Worm (Caenorhabditis elegans) whole organism, late embryonic: ENCODE data around the gene F15H10.9.

Experiments used
- F13H6.1 ChIP-seq: sonication (generic microtip); optimal IDR thresholded peaks from 2 replicates; lab custom pipeline; 2016; ENCODE audit warnings: missing genetic modification characterization, missing compliant biosample characterization
- K02D7.2 ChIP-seq: sonication (generic microtip); optimal IDR thresholded peaks from 2 replicates; lab custom pipeline; 2017; ENCODE audit warnings: mild to moderate bottlenecking, missing genetic modification characterization, missing compliant biosample characterization
- T23F11.4 ChIP-seq: fragments of 200-800 bp; sonication (Bioruptor generic); optimal IDR thresholded peaks from 2 replicates; lab custom pipeline; 2018; ENCODE audit warnings: mild to moderate bottlenecking, missing genetic modification characterization, missing compliant biosample characterization
- ahr-1 ChIP-seq: sonication (generic microtip); optimal IDR thresholded peaks from 2 replicates; lab custom pipeline; 2016; ENCODE audit warnings: missing genetic modification characterization, missing compliant biosample characterization
- ama-1 ChIP-seq: fragments of 150-350 bp; optimal IDR thresholded peaks from 2 replicates; lab custom pipeline; 2014
- ceh-14 ChIP-seq: sonication (generic microtip); optimal IDR thresholded peaks from 2 replicates; lab custom pipeline; 2016; ENCODE audit warnings: missing genotype, missing genetic modification characterization, missing compliant biosample characterization
- ceh-2 ChIP-seq: sonication (generic microtip); optimal IDR thresholded peaks from 2 replicates; lab custom pipeline; 2016; ENCODE audit warnings: missing genotype, missing genetic modification characterization, missing compliant biosample characterization
- ceh-22 ChIP-seq: sonication (generic microtip); optimal IDR thresholded peaks from 2 replicates; lab custom pipeline; 2017; ENCODE audit warnings: missing biosample characterization, missing genetic modification characterization
- ceh-30 ChIP-seq: fragments of 150-350 bp; optimal IDR thresholded peaks from 2 replicates; lab custom pipeline; 2014; ENCODE audit warnings: missing biosample characterization, missing genetic modification characterization
- ceh-31 ChIP-seq: sonication (generic microtip); optimal IDR thresholded peaks from 2 replicates; lab custom pipeline; 2016; ENCODE audit warnings: missing genetic modification characterization, missing compliant biosample characterization
- ceh-34 ChIP-seq: sonication (generic microtip); optimal IDR thresholded peaks from 2 replicates; lab custom pipeline; 2016; ENCODE audit warnings: mild to moderate bottlenecking, missing genetic modification characterization, missing compliant biosample characterization
- ceh-45 ChIP-seq: fragments of 200-800 bp; sonication (Bioruptor generic); IDR thresholded peaks from 2 replicates; pipeline ENCODE4 v1.3.6; 2022; ENCODE audit warnings: missing genetic modification reagents, missing genetic modification characterization, missing compliant biosample characterization
- che-1 ChIP-seq: sonication (generic microtip); optimal IDR thresholded peaks from 2 replicates; lab custom pipeline; 2016; ENCODE audit warnings: mild to moderate bottlenecking, missing genetic modification characterization, missing compliant biosample characterization
- dve-1 ChIP-seq: sonication (generic microtip); optimal IDR thresholded peaks from 2 replicates; lab custom pipeline; 2017; ENCODE audit warnings: antibody characterized with exemption, mild to moderate bottlenecking, missing genetic modification characterization, missing compliant biosample characterization
- elt-4 ChIP-seq: sonication (generic microtip); optimal IDR thresholded peaks from 2 replicates; lab custom pipeline; 2016; ENCODE audit warnings: missing genetic modification characterization, missing compliant biosample characterization
- ets-4 ChIP-seq: sonication (generic microtip); optimal IDR thresholded peaks from 2 replicates; lab custom pipeline; 2016; ENCODE audit warnings: missing genetic modification characterization, missing compliant biosample characterization
- eyg-1 ChIP-seq: sonication (generic microtip); optimal IDR thresholded peaks from 2 replicates; lab custom pipeline; 2016; ENCODE audit warnings: missing genotype, missing genetic modification characterization, missing compliant biosample characterization
- fax-1 ChIP-seq: sonication (generic microtip); optimal IDR thresholded peaks from 2 replicates; lab custom pipeline; 2016; ENCODE audit warnings: missing genotype, missing genetic modification characterization, missing compliant biosample characterization
- fkh-6 ChIP-seq: sonication (generic microtip); optimal IDR thresholded peaks from 2 replicates; lab custom pipeline; 2016; ENCODE audit warnings: missing genetic modification characterization, missing compliant biosample characterization
- hlh-13 ChIP-seq: fragments of 200-800 bp; sonication (Bioruptor generic); optimal IDR thresholded peaks from 2 replicates; lab custom pipeline; 2018; ENCODE audit warnings: mild to moderate bottlenecking, missing genetic modification characterization, missing compliant biosample characterization
- hlh-6 ChIP-seq: sonication (generic microtip); optimal IDR thresholded peaks from 2 replicates; lab custom pipeline; 2016; ENCODE audit warnings: missing genotype, missing genetic modification characterization, missing compliant biosample characterization
- lim-6 ChIP-seq: sonication (generic microtip); optimal IDR thresholded peaks from 2 replicates; lab custom pipeline; 2016; ENCODE audit warnings: missing genetic modification characterization, missing compliant biosample characterization
- lin-11 ChIP-seq: fragments of 200-800 bp; sonication (Bioruptor generic); optimal IDR thresholded peaks from 2 replicates; lab custom pipeline; 2018; ENCODE audit warnings: mild to moderate bottlenecking, missing genetic modification characterization, missing compliant biosample characterization
- madf-2 ChIP-seq: sonication (generic microtip); optimal IDR thresholded peaks from 2 replicates; lab custom pipeline; 2017; ENCODE audit warnings: missing genetic modification characterization, missing compliant biosample characterization
- nhr-11 ChIP-seq: fragments of 150-350 bp; optimal IDR thresholded peaks from 2 replicates; lab custom pipeline; 2014; ENCODE audit warnings: missing biosample characterization, missing genetic modification characterization
- odd-2 ChIP-seq: sonication (generic microtip); optimal IDR thresholded peaks from 2 replicates; lab custom pipeline; 2017; ENCODE audit warnings: antibody characterized with exemption, mild to moderate bottlenecking, missing genetic modification characterization, missing compliant biosample characterization
- pat-9 ChIP-seq: fragments of 200-800 bp; sonication (Bioruptor generic); optimal IDR thresholded peaks from 2 replicates; lab custom pipeline; 2018; ENCODE audit warnings: mild to moderate bottlenecking, missing genetic modification characterization, moderate library complexity, missing compliant biosample characterization
- pha-2 ChIP-seq: sonication (generic microtip); optimal IDR thresholded peaks from 2 replicates; lab custom pipeline; 2017; ENCODE audit warnings: mild to moderate bottlenecking, missing genetic modification characterization, missing compliant biosample characterization
- pha-4 ChIP-seq: fragments of 150-350 bp; optimal IDR thresholded peaks from 2 replicates; lab custom pipeline; 2018; ENCODE audit warnings: missing biosample characterization, missing genetic modification reagents, missing genetic modification characterization
- pqm-1 ChIP-seq: sonication (generic microtip); optimal IDR thresholded peaks from 2 replicates; lab custom pipeline; 2016; ENCODE audit warnings: missing genetic modification characterization, missing compliant biosample characterization
- rnt-1 ChIP-seq: sonication (generic microtip); optimal IDR thresholded peaks from 2 replicates; lab custom pipeline; 2016; ENCODE audit warnings: missing genetic modification characterization, missing compliant biosample characterization
- sdc-2 ChIP-seq: sonication (generic microtip); optimal IDR thresholded peaks from 2 replicates; lab custom pipeline; 2016; ENCODE audit warnings: missing genotype, missing genetic modification characterization, missing compliant biosample characterization
- sox-2 ChIP-seq: fragments of 200-800 bp; sonication (Bioruptor generic); IDR thresholded peaks from 2 replicates; pipeline ENCODE4 v1.3.6; 2022; ENCODE audit warnings: missing genetic modification reagents, missing genetic modification characterization, missing compliant biosample characterization
- sox-4 ChIP-seq: sonication (generic microtip); optimal IDR thresholded peaks from 2 replicates; lab custom pipeline; 2017; ENCODE audit warnings: mild to moderate bottlenecking, missing genetic modification characterization, inconsistent platforms, missing compliant biosample characterization
- syd-9 ChIP-seq: sonication (generic microtip); optimal IDR thresholded peaks from 2 replicates; lab custom pipeline; 2016; ENCODE audit warnings: mild to moderate bottlenecking, missing genetic modification characterization, moderate library complexity, missing compliant biosample characterization
- tbx-2 ChIP-seq: sonication (generic microtip); optimal IDR thresholded peaks from 2 replicates; lab custom pipeline; 2016; ENCODE audit warnings: missing genetic modification characterization, missing compliant biosample characterization
- unc-3 ChIP-seq, 2 experiments: fragments of 200-800 bp in 1 of 2; sonication (Bioruptor generic) in 1 of 2; sonication (generic microtip) in 1 of 2; conservative IDR thresholded peaks in 1 of 2; optimal IDR thresholded peaks in 1 of 2; 2 replicates each; pipeline versions ENCODE4 v1.3.6 to Lab custom; 2016 to 2022; ENCODE audit warnings: missing compliant biosample characterization in 2 of 2, missing genetic modification characterization in 2 of 2, missing genetic modification reagents in 1 of 2
- unc-42 ChIP-seq: sonication (generic microtip); optimal IDR thresholded peaks from 2 replicates; lab custom pipeline; 2016; ENCODE audit warnings: missing genotype, missing genetic modification characterization, missing compliant biosample characterization
- unc-55 ChIP-seq: sonication (generic microtip); optimal IDR thresholded peaks from 2 replicates; lab custom pipeline; 2017; ENCODE audit warnings: missing biosample characterization, missing genetic modification reagents, missing genetic modification characterization
- unc-86 ChIP-seq: sonication (generic microtip); optimal IDR thresholded peaks from 2 replicates; lab custom pipeline; 2016; ENCODE audit warnings: missing genetic modification characterization, missing compliant biosample characterization

F15H10.9 gene

DNA sequence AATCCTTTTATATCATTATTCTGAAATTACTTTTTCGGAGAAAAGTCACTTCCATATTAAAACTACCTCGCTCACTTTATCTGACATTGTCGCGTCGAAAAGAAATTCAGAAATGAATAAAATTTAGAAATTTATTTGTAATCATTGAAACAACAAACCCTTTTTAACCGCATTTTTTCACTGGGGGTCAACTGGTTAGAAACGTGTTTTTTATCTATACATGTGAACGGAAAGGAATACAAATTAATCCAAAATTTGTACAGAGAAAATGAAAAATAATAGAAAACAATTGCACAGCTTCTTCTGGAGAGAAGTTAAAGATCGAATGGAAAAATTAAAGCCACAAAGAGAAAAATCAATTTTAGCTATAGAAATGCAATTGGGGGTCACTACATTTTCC, 14.1 kb upstream of the F15H10.9 start, which contains the start of gene tag-314:
Gene tag-314, minus strand, starts transcription at position 101 of the 400 bp plus-strand sequence.
- TF ChIP-seq elt-4: no peak
- TF ChIP-seq madf-2: no peak
- no peak for TF ChIP-seq odd-2 (tag; lab: Kevin White, UChicago)
- no peak for TF ChIP-seq fkh-6

DNA sequence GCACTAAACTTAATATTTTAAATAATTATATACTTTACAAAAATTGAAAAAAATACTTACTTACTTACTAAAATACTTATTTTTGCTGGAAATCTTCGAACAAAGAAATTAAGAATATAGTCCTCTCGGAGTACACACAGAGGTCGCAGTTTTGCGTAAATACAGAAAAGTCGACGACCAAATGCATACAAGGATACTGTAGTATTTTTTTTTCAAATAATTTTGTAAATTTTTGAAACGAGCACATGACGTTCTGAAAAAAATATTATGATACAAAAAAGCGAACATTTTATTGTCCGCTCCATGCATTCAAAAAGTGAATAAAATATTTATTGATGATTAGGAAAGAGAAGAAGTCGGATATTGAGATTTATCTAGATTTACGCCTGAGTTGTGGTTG, 11.7 kb upstream of the F15H10.9 start, which contains the start of gene apc-10:
Gene apc-10, minus strand, starts transcription at position 101 of the 400 bp plus-strand sequence.
- TF ChIP-seq hlh-6 (no peak), hlh-13 (GFP tag; lab: Kevin White, UChicago) (no peak), ahr-1 (tag; lab: Kevin White, UChicago) (no peak), unc-3 (GFP tag; conservative IDR thresholded peaks at IDR 0.05; lab: Robert Waterston, UW) (no peak), unc-3 (tag; optimal IDR thresholded peaks at IDR 0.05; lab: Kevin White, UChicago) (no peak), sdc-2 (tag; lab: Kevin White, UChicago) (no peak), F13H6.1 (tag; lab: Kevin White, UChicago) (no peak), tbx-2 (tag; lab: Kevin White, UChicago) (no peak), pat-9 (tag; lab: Kevin White, UChicago) (no peak), sox-2 (no peak), T23F11.4 (GFP tag; lab: Kevin White, UChicago) (no peak), pha-4 (no peak), ceh-34 (tag; lab: Kevin White, UChicago) (no peak), ceh-45 (no peak), lin-11 (tag; lab: Kevin White, UChicago) (no peak)
- TF ChIP-seq, all 69 proteins: peak for 0

DNA sequence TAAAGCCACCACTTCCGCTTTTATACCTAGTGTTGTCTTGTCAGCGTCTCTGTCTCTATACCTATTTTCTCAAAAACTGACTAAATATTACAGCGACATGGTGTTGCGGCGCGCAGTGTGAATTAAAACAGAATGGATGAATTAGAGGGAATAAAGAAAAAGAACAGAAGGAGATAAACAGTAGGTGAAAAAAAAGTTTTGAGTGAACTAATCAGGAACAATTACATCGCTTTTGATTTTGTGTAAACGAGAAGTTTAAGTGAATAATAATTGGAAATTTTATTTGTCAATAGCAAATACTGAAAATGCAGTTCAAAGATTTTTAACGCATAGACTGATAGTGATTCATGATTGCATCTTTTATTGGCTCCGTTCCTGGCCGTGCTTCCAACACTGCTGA, 10.6 kb upstream of the F15H10.9 start, which contains the start of gene col-12:
Gene col-12, minus strand, starts transcription at position 101 of the 400 bp plus-strand sequence.
- TF ChIP-seq hlh-6: no peak
- no peak for TF ChIP-seq unc-86 (tag; lab: Kevin White, UChicago)
- TF ChIP-seq ahr-1 (tag; lab: Kevin White, UChicago): no peak
- no peak for TF ChIP-seq ceh-2
- no peak for TF ChIP-seq pha-2 (tag; lab: Kevin White, UChicago)
- TF ChIP-seq ceh-22 (tag; lab: Kevin White, UChicago): no peak

DNA sequence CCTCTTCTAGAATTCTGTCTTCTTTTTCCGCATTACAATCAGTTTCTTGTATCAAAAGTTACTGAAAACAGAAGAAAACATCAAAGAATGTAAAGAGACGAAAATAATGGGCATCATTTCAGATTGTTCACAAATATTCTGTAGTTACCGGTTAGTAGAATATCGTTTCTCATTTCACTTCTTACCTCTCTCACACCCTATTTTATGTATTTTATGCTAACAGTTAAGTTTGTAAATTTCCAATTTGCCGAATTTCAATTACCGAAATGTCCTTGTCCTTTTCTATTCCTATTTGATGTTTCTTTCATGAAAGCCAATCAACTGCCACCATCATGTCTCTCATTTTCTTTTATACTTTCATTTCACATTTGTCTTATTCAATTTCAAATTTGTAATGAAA, 9.0 kb upstream of the F15H10.9 start:
- TF ChIP-seq che-1 (tag; lab: Kevin White, UChicago) (no peak), F13H6.1 (tag; lab: Kevin White, UChicago) (no peak), odd-2 (tag; lab: Kevin White, UChicago) (no peak), fax-1 (no peak), syd-9 (tag; lab: Kevin White, UChicago) (no peak), fkh-6 (no peak), ceh-30 (tag; lab: Kevin White, UChicago) (no peak), nhr-11 (tag; lab: Kevin White, UChicago) (no peak), sox-4 (tag; lab: Kevin White, UChicago) (no peak)

DNA sequence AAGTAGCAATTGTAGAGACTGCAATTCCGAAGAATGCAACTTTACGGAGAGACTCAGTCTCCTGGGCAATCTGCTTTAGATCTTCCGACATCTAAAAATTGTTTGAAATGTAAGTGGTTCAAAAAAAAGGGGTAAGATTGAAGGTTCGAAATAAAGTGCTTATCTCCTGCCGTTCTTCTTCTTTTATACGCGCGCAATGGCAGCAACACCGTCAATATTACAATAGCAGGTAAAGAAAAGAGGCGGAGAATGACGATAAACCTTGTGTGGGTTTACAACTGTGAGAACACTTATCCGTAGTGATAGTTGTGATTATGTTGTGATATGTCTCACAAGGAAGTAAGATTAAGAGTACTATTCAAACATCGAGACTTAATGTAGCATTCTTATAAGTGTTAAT, 7.3 kb upstream of the F15H10.9 start, which contains the start of gene col-13:
Gene col-13, minus strand, starts transcription at position 101 of the 400 bp plus-strand sequence.
- TF ChIP-seq fax-1: no peak
- TF ChIP-seq sox-4 (tag; lab: Kevin White, UChicago): no peak
- TF ChIP-seq ceh-14 (tag; lab: Kevin White, UChicago): no peak
- no peak for TF ChIP-seq lim-6
- no peak for TF ChIP-seq unc-42 (tag; lab: Kevin White, UChicago)
- TF ChIP-seq ama-1: no peak
- TF ChIP-seq lin-11 (tag; lab: Kevin White, UChicago): no peak
- no peak for TF ChIP-seq ets-4
- TF ChIP-seq T23F11.4 (GFP tag; lab: Kevin White, UChicago): no peak
- no peak for TF ChIP-seq pqm-1 (tag; lab: Kevin White, UChicago)
- TF ChIP-seq ceh-2: no peak
- TF ChIP-seq ceh-31: no peak
- no peak for TF ChIP-seq unc-55
- no peak for TF ChIP-seq dve-1 (tag; lab: Kevin White, UChicago)
- TF ChIP-seq tbx-2 (tag; lab: Kevin White, UChicago): no peak
- TF ChIP-seq eyg-1 (tag; lab: Kevin White, UChicago): no peak
- no peak for TF ChIP-seq hlh-6
- TF ChIP-seq pat-9 (tag; lab: Kevin White, UChicago): no peak
- no peak for TF ChIP-seq K02D7.2
- no peak for TF ChIP-seq rnt-1 (tag; lab: Kevin White, UChicago)
